Fruit fly (Drosophila melanogaster) S2 (cell line): ENCODE results near the gene CheA7a.

Experiments
- CG8478 ChIP-seq: fragments of >200 bp; optimal IDR thresholded peaks from 2 replicates; lab custom pipeline; 2018
- CTCF ChIP-seq, 2 experiments: fragments of >200 bp; optimal IDR thresholded peaks; 2 replicates each; lab custom pipeline; 2018

DNA sequence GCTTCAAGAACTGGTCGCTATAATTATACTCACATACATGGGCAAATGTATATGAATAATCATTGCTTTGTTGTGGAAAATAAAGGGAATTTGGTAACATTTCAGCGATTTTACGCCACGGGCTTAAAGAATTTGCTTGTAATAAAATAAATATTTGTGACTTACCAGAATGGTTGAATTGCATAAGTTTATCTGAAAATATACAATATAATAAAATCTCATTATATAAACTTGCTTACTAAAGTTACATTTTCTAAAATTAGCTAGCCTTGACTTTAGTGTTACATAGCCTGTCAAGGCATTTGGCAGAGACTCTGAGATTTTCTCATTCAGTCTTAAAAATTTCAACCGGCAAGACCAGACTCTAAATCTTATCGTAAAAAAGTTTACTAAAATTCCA lies 19.4 kb upstream of the CheA7a start, which contains the start of gene CG1999:
- no peak for TF ChIP-seq CG8478 (lab: Kevin White, UChicago)
- TF ChIP-seq CTCF (optimal IDR thresholded peaks at IDR 0.05; lab: Kevin White, UChicago): no peak
